Fruit fly (Drosophila melanogaster): ENCODE data around the gene CG13895.
A peak's percentile ranks its signal among the peaks of the same experiment; 100 is the strongest.

The CG13895 gene

DNA sequence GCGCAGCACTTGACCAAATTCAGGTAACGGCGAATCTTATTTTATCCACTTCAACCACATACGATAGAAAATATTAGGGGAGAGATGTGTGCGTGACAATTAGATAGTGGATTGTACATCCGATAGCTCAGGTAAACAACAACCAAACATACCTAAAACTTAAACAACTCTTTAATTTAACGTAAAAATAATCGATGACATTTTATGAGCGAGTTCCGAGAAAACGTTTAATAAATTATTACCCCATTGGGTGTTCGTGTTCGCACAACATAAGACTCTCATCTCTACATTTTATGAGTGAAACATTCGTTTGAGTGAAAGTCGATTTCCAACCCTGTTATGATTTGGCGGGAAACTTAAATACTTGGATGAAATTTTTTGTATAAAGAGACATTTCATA lies 27.7 kb downstream of the CG13895 start, which contains the start of gene CG17129 (continued):
- TF ChIP-seq CG30020 (tag; optimal IDR thresholded peaks at IDR 0.05): peak; percentile 52
- peak; percentile 90 for TF ChIP-seq CG6791 (GFP tag; IDR thresholded peaks at IDR 0.05; ENCODE audit: partially characterized antibody)
- no peak for TF ChIP-seq CG1832 (GFP tag; optimal IDR thresholded peaks at IDR 0.05)
- peak; percentile 68; the same call in 1 of the 2 replicates for TF ChIP-seq CG31441 (GFP tag; IDR thresholded peaks at IDR 0.05)
- TF ChIP-seq Hmx (GFP tag; optimal IDR thresholded peaks at IDR 0.05): peak; percentile 56
- TF ChIP-seq ara (GFP tag; IDR thresholded peaks at IDR 0.05): peak; percentile 82
- no peak for TF ChIP-seq Oaz (GFP tag; IDR thresholded peaks at IDR 0.05)
- peak; percentile 74 for TF ChIP-seq Camta (GFP tag; optimal IDR thresholded peaks at IDR 0.05)
- no peak for TF ChIP-seq fru (optimal IDR thresholded peaks at IDR 0.05)
- peak; percentile 76 for TF ChIP-seq CG17328 (GFP tag; IDR thresholded peaks at IDR 0.05)
- peak; percentile 12 for TF ChIP-seq CTCF (GFP tag; optimal IDR thresholded peaks at IDR 0.05)
- peak; percentile 58 for TF ChIP-seq gcm (GFP tag; optimal IDR thresholded peaks at IDR 0.05)
- TF ChIP-seq Xbp1 (GFP tag; optimal IDR thresholded peaks at IDR 0.05): peak; percentile 83
- peak; percentile 74 for TF ChIP-seq CG12236 (GFP tag; optimal IDR thresholded peaks at IDR 0.05)
- TF ChIP-seq CG31388 (GFP tag; optimal IDR thresholded peaks at IDR 0.05): no peak
- no peak for TF ChIP-seq run (tag; optimal IDR thresholded peaks at IDR 0.05)
- TF ChIP-seq CG6654 (GFP tag; optimal IDR thresholded peaks at IDR 0.05): no peak
- TF ChIP-seq usp (GFP tag; optimal IDR thresholded peaks at IDR 0.05): no peak
- no peak for TF ChIP-seq pita (GFP tag; optimal IDR thresholded peaks at IDR 0.05)
- peak; percentile 28 for TF ChIP-seq Kr (GFP tag; optimal IDR thresholded peaks at IDR 0.05)
- TF ChIP-seq CG10462 (GFP tag; optimal IDR thresholded peaks at IDR 0.05): peak; percentile 9
- TF ChIP-seq gce (GFP tag; IDR thresholded peaks at IDR 0.05): no peak
- TF ChIP-seq E2f2 (GFP tag; IDR thresholded peaks at IDR 0.05): peak; percentile 87
- TF ChIP-seq jing (GFP tag; optimal IDR thresholded peaks at IDR 0.05): no peak
- peak; percentile 73 for TF ChIP-seq ttk (GFP tag; IDR thresholded peaks at IDR 0.05)
- peak; percentile 48; the same call in 1 of the 2 replicates for TF ChIP-seq Gsc (GFP tag; IDR thresholded peaks at IDR 0.05)
- peak; percentile 72 for TF ChIP-seq ase (GFP tag; IDR thresholded peaks at IDR 0.05)
- 0 out of 3 replicates have a peak, but pooled peaks have one; percentile 45 for TF ChIP-seq otp (GFP tag; IDR thresholded peaks at IDR 0.05)
- TF ChIP-seq E2f1 (GFP tag; IDR thresholded peaks at IDR 0.05): peak; percentile 77
- TF ChIP-seq CG6272 (GFP tag; IDR thresholded peaks at IDR 0.05): peak; percentile 89
- peak; percentile 65 for TF ChIP-seq HHEX (GFP tag; optimal IDR thresholded peaks at IDR 0.05)
- TF ChIP-seq CG7372 (GFP tag; IDR thresholded peaks at IDR 0.05): peak; percentile 66; the same call in 1 of the 2 replicates
- TF ChIP-seq nmo (GFP tag; optimal IDR thresholded peaks at IDR 0.05): peak; percentile 77
- TF ChIP-seq CG10565 (GFP tag; optimal IDR thresholded peaks at IDR 0.05): no peak
- TF ChIP-seq Nf-YC (tag; optimal IDR thresholded peaks at IDR 0.05): peak; percentile 74
- TF ChIP-seq CG18476 (GFP tag; optimal IDR thresholded peaks at IDR 0.05): peak; percentile 43
- TF ChIP-seq CG1602 (GFP tag; optimal IDR thresholded peaks at IDR 0.05): peak; percentile 57
- no peak for TF ChIP-seq CG4282 (GFP tag; optimal IDR thresholded peaks at IDR 0.05)
- peak; percentile 83 for TF ChIP-seq CG15696 (tag; optimal IDR thresholded peaks at IDR 0.05)
- TF ChIP-seq Dfd (GFP tag; optimal IDR thresholded peaks at IDR 0.05): no peak
- peak; percentile 67; the same call in 1 of the 3 replicates for TF ChIP-seq Optix (GFP tag; IDR thresholded peaks at IDR 0.05)
- TF ChIP-seq Dek (tag; optimal IDR thresholded peaks at IDR 0.05): peak; percentile 60
- peak; percentile 27 for TF ChIP-seq B-H2 (GFP tag; optimal IDR thresholded peaks at IDR 0.05)
- TF ChIP-seq schlank (tag; optimal IDR thresholded peaks at IDR 0.05): peak; percentile 39
- TF ChIP-seq ERR (GFP tag; optimal IDR thresholded peaks at IDR 0.05): peak; percentile 66
- peak; percentile 32 for TF ChIP-seq BtbVII (GFP tag; optimal IDR thresholded peaks at IDR 0.05)
- TF ChIP-seq dysf (GFP tag; IDR thresholded peaks at IDR 0.05): peak; percentile 72
- TF ChIP-seq vvl (GFP tag; IDR thresholded peaks at IDR 0.05): peak; percentile 87
- peak; percentile 88 for TF ChIP-seq sob (GFP tag; IDR thresholded peaks at IDR 0.05)
- TF ChIP-seq Neu2 (GFP tag; optimal IDR thresholded peaks at IDR 0.05; ENCODE audit: borderline replicate concordance): no peak
- peak; percentile 66 for TF ChIP-seq CG4730 (GFP tag; IDR thresholded peaks at IDR 0.05)
- peak; percentile 78 for TF ChIP-seq slp2 (GFP tag; optimal IDR thresholded peaks at IDR 0.05)
- TF ChIP-seq Hsf (GFP tag; optimal IDR thresholded peaks at IDR 0.05): peak; percentile 71

Data from whole organism, embryonic.